Worm (Caenorhabditis elegans) whole organism, L4/young adult: ENCODE results near the gene Y17D7C.1.
"Not testable (repeated sequence)": the region's sequence is repeated elsewhere in the genome, so short reads cannot be mapped to it uniquely, and the experiment has no call there.

Source experiments
- W03F9.2 ChIP-seq: fragments of 150-350 bp; optimal IDR thresholded peaks from 2 replicates; lab custom pipeline; 2014; ENCODE audit warnings: missing biosample characterization, missing genetic modification characterization
- dao-5 ChIP-seq: sonication (generic microtip); optimal IDR thresholded peaks from 2 replicates; lab custom pipeline; 2016; ENCODE audit warnings: missing genotype, missing genetic modification characterization, moderate library complexity, missing compliant biosample characterization
- him-1 ChIP-seq: sonication (generic microtip); optimal IDR thresholded peaks from 2 replicates; lab custom pipeline; 2016; ENCODE audit warnings: missing genotype, missing genetic modification reagents, missing genetic modification characterization, missing compliant biosample characterization

Y17D7C.1 gene

DNA sequence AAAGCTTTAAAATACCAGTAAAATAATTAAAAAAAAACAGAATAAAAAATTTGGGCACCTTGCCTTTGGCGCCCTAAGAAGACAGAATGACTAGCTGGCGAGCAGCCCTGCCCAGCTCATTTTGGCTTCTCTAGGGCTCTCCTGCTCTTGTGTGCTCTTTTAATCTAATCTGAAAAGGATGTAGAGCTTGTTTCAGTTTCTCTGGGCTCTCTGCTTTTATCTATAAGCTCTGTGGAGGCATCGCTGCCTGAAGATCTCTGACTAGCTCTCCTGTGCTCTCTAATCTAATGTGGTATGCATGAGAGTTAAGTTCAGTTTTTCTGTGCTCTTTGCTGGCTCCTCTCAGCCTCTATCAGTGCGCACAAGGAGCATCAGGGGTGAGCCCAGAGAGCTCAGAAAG, 19.5 kb downstream of the Y17D7C.1 start:
- TF ChIP-seq him-1 (tag; lab: Kevin White, UChicago) = no peak
- TF ChIP-seq W03F9.2 = no peak

DNA sequence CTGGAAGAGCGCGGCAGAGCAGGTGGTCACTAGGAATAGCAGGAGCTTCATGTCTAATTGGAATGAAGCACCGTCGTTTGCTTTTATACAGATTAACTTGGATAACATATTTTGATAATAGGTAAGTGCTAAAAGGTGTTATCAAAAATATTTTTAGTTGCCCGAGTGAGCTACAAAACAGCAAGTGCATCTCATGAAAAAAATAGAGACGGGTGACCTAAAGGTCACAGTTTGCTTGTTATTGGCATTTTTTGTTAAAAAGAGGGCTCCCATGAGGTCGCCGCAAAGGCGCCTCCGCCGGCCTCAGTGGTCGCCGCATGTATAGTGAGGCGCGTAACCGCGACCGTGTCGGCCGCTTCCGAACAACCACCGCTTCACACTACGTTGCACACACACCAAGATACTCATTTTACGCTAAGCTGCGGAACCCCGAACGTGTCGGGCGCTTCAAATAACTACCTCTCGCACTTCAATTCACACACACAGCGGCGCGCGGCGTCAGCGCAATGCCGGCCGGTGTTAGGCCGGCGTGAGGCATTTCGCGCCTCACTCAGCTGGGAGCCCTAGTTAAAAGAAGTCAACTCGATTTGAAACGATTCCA, 23.1 kb downstream of the Y17D7C.1 start, which contains the start of gene asp-19:
Gene asp-19, minus strand, starts transcription at position 51 of the 601 bp plus-strand sequence.
- TF ChIP-seq W03F9.2 (no peak), him-1 (tag; lab: Kevin White, UChicago) (no peak)

DNA sequence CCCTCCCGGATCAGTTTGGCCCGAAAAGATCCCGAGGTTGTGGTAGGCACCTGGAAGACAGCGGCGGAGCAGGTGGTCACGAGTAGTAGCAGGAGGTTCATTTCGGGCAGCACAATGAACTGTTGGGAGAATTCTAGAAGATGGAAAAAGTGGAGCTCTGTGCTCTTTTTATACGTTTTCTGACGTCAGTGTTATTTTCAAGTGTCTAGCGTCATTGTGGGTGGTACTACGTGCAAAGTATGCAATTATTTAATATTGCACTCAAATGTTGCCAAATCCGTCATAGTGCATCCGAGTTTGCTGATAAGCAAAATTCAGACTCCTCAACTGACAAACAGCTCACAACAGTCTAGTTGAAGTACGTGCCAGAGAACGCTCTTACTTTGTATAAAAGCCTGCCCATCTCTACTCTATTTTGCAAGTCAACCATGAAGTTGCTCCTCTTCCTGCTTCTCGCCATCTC, 25.2 kb downstream of the Y17D7C.1 start, which contains the start of the genes asp-18 and scl-19:
Gene asp-18, minus strand, starts transcription at position 101 of the 463 bp plus-strand sequence.
Gene scl-19, plus strand, starts transcription at position 413 of the 463 bp plus-strand sequence.
- no peak for TF ChIP-seq dao-5 (tag; lab: Kevin White, UChicago)
- no peak for TF ChIP-seq W03F9.2
- no peak for TF ChIP-seq him-1 (tag; lab: Kevin White, UChicago)

DNA sequence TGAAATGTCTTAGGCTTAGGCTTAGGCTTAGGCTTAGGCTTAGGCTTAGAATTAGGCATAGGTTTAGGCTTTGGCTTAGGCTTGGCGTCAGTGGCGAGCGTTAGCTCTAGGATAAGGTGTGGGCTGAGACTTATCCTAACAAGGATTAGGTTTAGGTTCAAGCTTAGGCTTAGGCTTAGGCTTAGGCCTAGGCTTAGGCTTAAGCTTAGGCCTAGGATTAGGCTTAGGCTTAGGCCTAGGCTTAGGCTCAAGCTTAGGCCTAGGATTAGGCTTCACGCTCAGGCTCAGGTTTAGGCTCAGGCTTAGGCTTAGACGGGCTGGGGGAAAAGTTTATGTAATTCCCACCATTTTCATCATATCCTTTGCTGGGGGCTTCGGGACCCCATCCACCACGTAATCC, 27.6 kb downstream of the Y17D7C.1 start:
- TF ChIP-seq him-1 (tag; lab: Kevin White, UChicago) (no peak), dao-5 (tag; lab: Kevin White, UChicago) (no peak), W03F9.2 (no peak)

DNA sequence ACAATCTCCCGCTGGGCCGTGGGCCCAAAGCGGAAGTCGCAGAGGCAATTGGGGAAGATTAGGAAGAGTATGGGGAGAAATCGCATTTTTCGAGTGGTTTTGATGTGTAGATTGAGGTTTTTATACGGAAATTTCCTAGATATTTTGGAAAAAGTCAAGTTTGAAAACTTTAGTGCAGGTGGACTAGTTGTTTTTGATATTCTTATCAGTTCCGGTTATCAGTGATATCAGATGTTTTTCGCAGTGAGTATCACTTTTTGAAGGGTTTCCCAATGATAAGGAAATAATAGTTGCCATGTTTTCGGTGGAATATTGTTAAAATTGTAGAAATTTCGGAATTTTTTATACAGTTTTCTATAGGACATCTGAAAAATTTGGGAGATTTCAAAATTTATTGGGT, 28.0 kb downstream of the Y17D7C.1 start, which contains the start of gene scl-20:
Gene scl-20, minus strand, starts transcription at position 101 of the 400 bp plus-strand sequence.
- TF ChIP-seq W03F9.2 (no peak), dao-5 (tag; lab: Kevin White, UChicago) (no peak), him-1 (tag; lab: Kevin White, UChicago) (no peak)

DNA sequence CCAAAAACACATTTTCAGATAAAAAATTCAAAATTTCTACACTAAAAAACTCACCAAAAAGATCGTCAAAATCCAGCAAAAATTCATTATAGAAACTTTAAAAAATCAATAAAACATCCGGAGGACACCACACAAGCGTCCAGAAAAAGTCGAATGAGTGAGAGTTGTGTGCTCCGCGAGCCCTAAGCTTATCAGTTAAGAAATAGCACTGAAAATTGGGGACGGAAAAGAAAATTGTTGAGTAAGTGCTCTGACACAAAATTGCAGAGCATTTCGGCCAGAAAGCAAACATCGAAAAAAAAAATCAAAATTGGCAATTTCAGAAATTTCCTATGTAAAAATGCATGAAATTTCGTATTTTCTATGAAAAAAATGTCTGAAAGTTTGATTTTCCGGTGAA, 31.3 kb downstream of the Y17D7C.1 start:
- TF ChIP-seq him-1 (tag; lab: Kevin White, UChicago) (no peak), dao-5 (tag; lab: Kevin White, UChicago) (no peak), W03F9.2 (no peak)

DNA sequence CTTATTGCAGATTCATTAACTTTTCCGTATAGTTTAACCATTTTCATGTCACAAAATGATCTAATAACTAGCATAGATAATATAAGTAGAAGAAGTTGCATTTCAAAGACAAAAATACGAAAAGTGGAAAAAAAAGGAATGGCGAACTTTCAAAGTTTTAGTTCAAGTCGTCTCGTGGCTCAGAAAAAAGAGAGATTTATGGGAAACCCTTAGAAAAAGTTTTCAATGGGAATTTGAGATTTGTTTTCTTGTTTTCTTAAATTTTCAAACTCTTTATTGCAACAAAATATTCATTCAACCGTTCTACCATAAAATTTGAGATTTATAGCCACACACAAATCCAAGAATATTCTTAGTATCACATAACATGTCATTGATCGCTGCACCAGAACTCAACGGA, 35.7 kb downstream of the Y17D7C.1 start, which contains the start of gene clec-250:
Gene clec-250, minus strand, starts transcription at position 101 of the 400 bp plus-strand sequence.
- TF ChIP-seq him-1 (tag; lab: Kevin White, UChicago) = no peak
- no peak for TF ChIP-seq W03F9.2
- no peak for TF ChIP-seq dao-5 (tag; lab: Kevin White, UChicago)

DNA sequence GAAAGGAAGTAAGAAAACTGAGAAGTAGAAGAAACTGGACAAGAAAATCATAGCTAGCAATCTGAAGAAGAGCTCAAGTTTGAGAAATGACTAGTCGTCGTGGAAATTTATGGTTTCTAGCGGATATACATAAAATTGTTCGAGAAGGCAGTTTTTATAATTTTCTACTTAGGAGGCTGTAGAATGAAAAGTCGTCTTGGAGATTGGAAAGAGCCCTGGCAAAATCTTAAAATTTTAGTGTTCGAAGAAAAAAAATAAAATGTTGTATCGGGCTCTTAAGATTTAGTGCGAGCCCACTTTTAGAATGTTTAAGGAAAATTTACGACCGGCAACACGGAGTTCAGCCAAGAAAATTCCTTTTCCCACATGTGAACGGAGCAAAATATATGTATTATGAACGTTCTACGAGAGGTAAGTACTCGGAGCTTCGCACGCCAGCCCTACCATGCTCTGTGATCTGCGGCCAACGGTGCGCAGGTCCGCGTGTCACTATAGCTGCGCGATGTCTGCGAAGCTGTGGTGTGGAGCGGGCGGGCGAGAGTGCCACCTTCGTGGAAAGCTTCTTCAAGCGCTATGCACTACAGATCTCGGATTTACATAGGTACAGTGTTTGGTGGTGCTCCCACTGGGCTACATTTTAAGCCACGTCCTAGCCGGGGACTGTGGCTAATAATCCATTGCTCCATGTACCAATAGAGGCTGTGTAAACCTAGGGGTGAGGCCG, 40.7 kb downstream of the Y17D7C.1 start, which contains the start of gene clec-251:
Gene clec-251, minus strand, starts transcription at position 51 of the 724 bp plus-strand sequence.
- TF ChIP-seq him-1 (tag; lab: Kevin White, UChicago) = no peak
- no peak for TF ChIP-seq dao-5 (tag; lab: Kevin White, UChicago)
- no peak for TF ChIP-seq W03F9.2

DNA sequence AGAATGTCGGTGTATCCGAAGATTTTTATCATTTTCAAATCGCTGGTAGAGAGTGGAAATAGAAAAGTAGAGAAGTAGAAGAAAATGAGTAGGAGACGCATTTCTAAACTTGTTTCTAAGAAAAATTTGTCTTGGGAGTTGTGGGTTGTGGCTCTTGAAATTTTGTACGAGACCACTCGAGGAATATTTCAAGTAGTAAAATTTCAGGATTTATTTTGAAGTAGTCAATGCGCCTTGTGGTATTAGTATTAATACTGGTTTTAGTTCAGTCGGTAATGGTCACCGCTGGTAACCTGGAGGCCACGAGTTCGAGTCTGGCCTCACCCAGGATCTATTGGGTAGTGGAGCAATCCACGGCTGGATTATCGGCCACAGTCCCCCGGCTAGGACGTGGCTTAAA, 42.4 kb downstream of the Y17D7C.1 start, which contains the start of gene clec-252:
Gene clec-252, minus strand, starts transcription at position 101 of the 400 bp plus-strand sequence.
- no peak for TF ChIP-seq W03F9.2
- TF ChIP-seq him-1 (tag; lab: Kevin White, UChicago) = no peak
- TF ChIP-seq dao-5 (tag; lab: Kevin White, UChicago) = no peak

DNA sequence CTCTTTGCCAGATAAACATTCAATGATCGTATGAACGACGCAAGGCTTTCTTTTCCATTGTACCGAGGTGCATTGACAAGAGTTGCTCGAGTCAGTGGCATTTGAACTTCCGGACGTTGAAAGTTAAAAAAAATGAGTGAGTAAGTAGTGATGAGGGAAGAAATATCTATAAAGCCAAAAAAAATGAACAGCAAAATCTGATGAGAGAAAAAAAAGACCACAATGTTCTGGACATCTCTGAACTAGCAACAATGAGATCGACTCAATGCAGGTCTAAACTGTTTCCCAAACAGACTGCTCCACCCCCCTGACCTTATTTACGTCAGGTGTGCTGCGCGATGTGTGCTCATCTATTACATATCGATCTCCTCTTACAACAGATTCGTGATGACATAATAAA, 44.1 kb downstream of the Y17D7C.1 start, which contains the start of the genes F11D11.21 and F11D11.12:
Gene F11D11.21, minus strand, starts transcription at position 101 of the 400 bp plus-strand sequence.
Gene F11D11.12, minus strand, starts transcription at position 238 of the 400 bp plus-strand sequence.
- TF ChIP-seq him-1 (tag; lab: Kevin White, UChicago) = no peak
- TF ChIP-seq dao-5 (tag; lab: Kevin White, UChicago) = no peak
- no peak for TF ChIP-seq W03F9.2

DNA sequence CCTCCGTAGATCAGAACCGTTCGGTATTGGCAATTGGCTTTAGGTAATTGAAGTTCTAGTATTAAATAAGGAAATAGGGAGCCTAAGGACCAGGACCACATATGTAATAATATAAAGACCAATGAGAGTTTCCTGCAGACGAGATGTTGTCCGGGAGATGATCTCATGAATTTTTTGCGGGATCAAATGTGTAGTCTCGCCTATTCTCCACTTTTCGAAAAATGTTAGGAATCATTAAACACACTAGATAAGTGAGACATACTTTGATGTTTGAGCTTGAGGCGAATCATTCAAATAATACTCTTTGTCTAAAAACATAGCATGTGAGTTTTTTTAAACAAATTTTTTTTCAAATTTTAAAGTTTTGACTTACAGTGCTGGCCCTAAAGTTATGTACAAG, 46.7 kb downstream of the Y17D7C.1 start, which contains the start of gene F11D11.6:
Gene F11D11.6, minus strand, starts transcription at position 101 of the 400 bp plus-strand sequence.
- TF ChIP-seq dao-5 (tag; lab: Kevin White, UChicago) (no peak), W03F9.2 (no peak), him-1 (tag; lab: Kevin White, UChicago) (no peak)

DNA sequence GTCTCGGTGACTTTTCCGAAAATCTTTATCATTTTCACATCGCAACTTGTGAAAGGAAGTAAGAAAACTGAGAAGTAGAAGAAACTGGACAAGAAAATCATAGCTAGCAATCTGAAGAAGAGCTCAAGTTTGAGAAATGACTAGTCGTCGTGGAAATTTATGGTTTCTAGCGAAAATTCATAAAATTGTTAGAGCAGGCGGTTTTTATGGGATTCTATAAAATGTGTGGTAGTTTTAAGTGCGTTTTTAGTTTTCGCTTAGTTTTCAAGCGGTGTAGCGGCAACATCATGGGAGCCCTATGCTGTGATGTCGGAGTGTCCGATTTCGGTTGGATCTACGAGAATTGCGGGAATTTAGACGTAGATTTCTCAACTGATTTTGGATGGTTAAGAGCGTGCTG, 48.0 kb downstream of the Y17D7C.1 start, which contains the start of gene clec-254:
Gene clec-254, minus strand, starts transcription at position 101 of the 400 bp plus-strand sequence.
- not testable (repeated sequence) for TF ChIP-seq him-1 (tag; lab: Kevin White, UChicago); W03F9.2; dao-5 (tag; lab: Kevin White, UChicago)
